Worm (Caenorhabditis elegans) whole organism, L4/young adult: Measurements from ENCODE around the gene ZK899.3.

Source experiments
- W03F9.2 ChIP-seq: fragments of 150-350 bp; optimal IDR thresholded peaks from 2 replicates; lab custom pipeline; 2014; ENCODE audit warnings: missing biosample characterization, missing genetic modification characterization
- dao-5 ChIP-seq: sonication (generic microtip); optimal IDR thresholded peaks from 2 replicates; lab custom pipeline; 2016; ENCODE audit warnings: missing genotype, missing genetic modification characterization, moderate library complexity, missing compliant biosample characterization
- him-1 ChIP-seq: sonication (generic microtip); optimal IDR thresholded peaks from 2 replicates; lab custom pipeline; 2016; ENCODE audit warnings: missing genotype, missing genetic modification reagents, missing genetic modification characterization, missing compliant biosample characterization

DNA sequence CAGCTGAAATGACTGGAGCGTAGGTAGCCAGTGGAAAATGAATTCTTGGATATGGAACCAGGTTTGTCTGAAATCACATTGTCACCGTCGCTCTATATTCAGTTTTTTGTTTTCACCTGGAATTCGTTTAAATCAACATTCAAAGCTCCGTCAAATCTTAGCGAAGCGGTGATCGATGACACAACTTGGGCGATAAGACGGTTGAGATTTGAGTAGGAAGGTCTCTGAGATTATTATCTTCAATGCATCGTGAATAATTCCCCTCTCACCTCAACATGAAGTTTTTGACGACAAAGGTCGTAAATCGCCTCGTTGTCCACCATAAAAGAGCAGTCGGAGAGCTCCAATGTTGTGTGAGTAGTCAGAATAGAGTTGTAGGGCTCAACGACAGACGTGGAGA lies 3.6 kb downstream of the ZK899.3 start:
- TF ChIP-seq W03F9.2 (tag; lab: Kevin White, UChicago) (no peak), him-1 (tag; lab: Kevin White, UChicago) (no peak), dao-5 (no peak)
